Worm (Caenorhabditis elegans): Measurements from ENCODE around the gene Y82E9BR.6.

Y82E9BR.6 gene

ce11 chrIII:1409139-1409538 lies 28.1 kb downstream of the Y82E9BR.6 start, which contains the start of gene Y82E9BR.22:
TSS of gene Y82E9BR.22 (minus strand) at chrIII:1409239.
- no peak for TF ChIP-seq ceh-8 (GFP tag; optimal IDR thresholded peaks at IDR 0.05)

DNA sequence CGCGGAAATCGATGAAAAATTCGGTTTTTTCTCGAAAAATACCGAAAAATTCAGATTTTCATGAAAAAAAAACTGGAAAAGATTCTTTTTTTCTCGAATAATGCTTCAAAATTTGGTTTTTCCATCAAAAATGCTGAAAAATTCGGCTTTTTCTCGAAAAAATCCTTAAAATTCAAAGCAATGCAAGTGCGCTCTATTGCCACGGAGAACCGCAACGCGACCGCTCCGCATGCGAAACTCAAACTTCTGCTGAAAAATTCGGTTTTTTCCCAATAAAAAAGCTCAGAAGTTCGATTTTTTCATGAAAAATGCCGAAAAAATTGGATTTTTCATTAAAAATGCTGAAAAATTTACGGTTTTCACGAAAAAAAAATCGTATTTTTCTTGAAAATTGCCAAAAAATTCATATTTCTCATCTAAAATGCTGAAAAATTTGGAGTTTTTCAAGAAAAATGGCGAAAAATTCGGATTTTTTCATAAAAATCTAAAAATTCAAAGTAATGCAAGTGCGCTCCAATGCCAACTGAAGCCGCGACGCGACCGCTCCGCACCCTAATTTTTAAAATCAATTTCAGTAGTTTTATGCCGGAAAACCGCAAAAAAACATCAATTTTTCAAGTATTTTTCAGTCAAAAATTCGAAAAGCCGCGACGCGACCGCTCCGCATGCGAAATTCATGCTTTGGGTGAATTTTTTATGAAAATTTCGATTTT lies 32.3 kb downstream of the Y82E9BR.6 start:
- TF ChIP-seq hpl-2 (GFP tag; optimal IDR thresholded peaks at IDR 0.05) (no peak), sup-37 (GFP tag; optimal IDR thresholded peaks at IDR 0.05) (no peak), nhr-85 (tag) (no peak), C34B4.2 (tag; optimal IDR thresholded peaks at IDR 0.05) (no peak)

- TF ChIP-seq nhr-47 (tag; optimal IDR thresholded peaks at IDR 0.05) = no peak
- TF ChIP-seq egl-13 (tag; optimal IDR thresholded peaks at IDR 0.05) = no peak
- TF ChIP-seq fkh-4 (tag; optimal IDR thresholded peaks at IDR 0.05; ENCODE audit: borderline replicate concordance) = no peak
- TF ChIP-seq nhr-11 (tag; optimal IDR thresholded peaks at IDR 0.05) = no peak
These were observed 33.0 kb downstream of the Y82E9BR.6 start, which contains the start of gene Y82E9BR.14 for ce11 chrIII:1413890-1414613. TSS of gene Y82E9BR.14 (minus strand) at chrIII:1414116.

- TF ChIP-seq elt-2 (tag; optimal IDR thresholded peaks at IDR 0.05) = no peak
- no peak for TF ChIP-seq unc-86 (tag; optimal IDR thresholded peaks at IDR 0.05)
- TF ChIP-seq dpl-1 (GFP tag; optimal IDR thresholded peaks at IDR 0.05) = no peak
- no peak for TF ChIP-seq tbx-2 (tag; optimal IDR thresholded peaks at IDR 0.05)
- no peak for TF ChIP-seq nhr-28 (tag; optimal IDR thresholded peaks at IDR 0.05)
- no peak for TF ChIP-seq sox-4 (tag; optimal IDR thresholded peaks at IDR 0.05)
- TF ChIP-seq fkh-8 (tag; optimal IDR thresholded peaks at IDR 0.05) = no peak
- TF ChIP-seq ceh-8 (GFP tag; optimal IDR thresholded peaks at IDR 0.05) = no peak
- TF ChIP-seq mdl-1 (tag; optimal IDR thresholded peaks at IDR 0.05) = no peak
- no peak for TF ChIP-seq elt-3 (tag; optimal IDR thresholded peaks at IDR 0.05)
- no peak for TF ChIP-seq ceh-82 (tag; optimal IDR thresholded peaks at IDR 0.05)
- no peak for TF ChIP-seq ztf-11 (tag; optimal IDR thresholded peaks at IDR 0.05)
- TF ChIP-seq blmp-1 (tag; optimal IDR thresholded peaks at IDR 0.05) = no peak
- TF ChIP-seq hpl-2 (GFP tag; optimal IDR thresholded peaks at IDR 0.05) = no peak
- TF ChIP-seq zip-4 (GFP tag; optimal IDR thresholded peaks at IDR 0.05) = no peak
- no peak for TF ChIP-seq lir-3 (tag; optimal IDR thresholded peaks at IDR 0.05; ENCODE audit: poor library complexity)
- TF ChIP-seq nhr-20 (tag; optimal IDR thresholded peaks at IDR 0.05) = no peak
- TF ChIP-seq nhr-47 (tag; optimal IDR thresholded peaks at IDR 0.05) = no peak
- TF ChIP-seq skn-1 (tag; optimal IDR thresholded peaks at IDR 0.05) = no peak
These were observed 35.5 kb downstream of the Y82E9BR.6 start for ce11 chrIII:1416571-1416970.

DNA sequence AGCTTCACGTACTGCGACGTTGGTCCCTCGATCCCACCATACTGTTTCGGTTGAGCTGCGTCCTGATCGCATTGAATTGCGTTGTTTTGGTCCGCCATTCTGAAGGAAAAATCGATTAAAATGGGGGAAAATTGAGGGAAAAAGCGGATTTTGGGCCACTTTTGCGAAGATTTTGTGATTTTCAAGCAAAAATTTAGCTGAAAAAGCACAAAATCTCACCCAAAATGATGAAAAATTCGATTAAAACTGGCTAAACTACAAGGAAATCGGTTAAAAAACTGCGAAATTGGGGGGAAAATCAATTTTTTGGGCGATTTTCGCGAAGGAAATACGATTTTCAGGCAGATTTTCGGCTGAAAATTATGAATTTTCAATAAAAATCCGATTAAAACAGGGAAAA lies 36.1 kb downstream of the Y82E9BR.6 start, which contains the start of gene elc-1:
elc-1 (minus strand) TSS at position 101 of the 400 bp plus-strand sequence.
- TF ChIP-seq ceh-90 (tag; optimal IDR thresholded peaks at IDR 0.05) (no peak), ceh-88 (GFP tag; IDR thresholded peaks at IDR 0.05) (no peak), nhr-11 (tag; optimal IDR thresholded peaks at IDR 0.05) (no peak), ceh-8 (GFP tag; optimal IDR thresholded peaks at IDR 0.05) (no peak), zip-4 (GFP tag; optimal IDR thresholded peaks at IDR 0.05) (no peak), irx-1 (tag; optimal IDR thresholded peaks at IDR 0.05) (no peak), isw-1 (GFP tag; IDR thresholded peaks at IDR 0.05) (no peak), ceh-82 (tag; optimal IDR thresholded peaks at IDR 0.05) (no peak), vab-15 (tag; optimal IDR thresholded peaks at IDR 0.05) (no peak)
